Worm (Caenorhabditis elegans) whole organism, late embryonic: ENCODE results near the gene nhr-175.

ENCODE experiments used
- C08G9.2 ChIP-seq: sonication (generic microtip); optimal IDR thresholded peaks from 2 replicates; lab custom pipeline; 2016; ENCODE audit warnings: mild to moderate bottlenecking, missing genetic modification characterization, moderate library complexity, missing compliant biosample characterization
- K02D7.2 ChIP-seq: sonication (generic microtip); optimal IDR thresholded peaks from 2 replicates; lab custom pipeline; 2017; ENCODE audit warnings: mild to moderate bottlenecking, missing genetic modification characterization, missing compliant biosample characterization
- pha-4 ChIP-seq: fragments of 150-350 bp; optimal IDR thresholded peaks from 2 replicates; lab custom pipeline; 2018; ENCODE audit warnings: missing biosample characterization, missing genetic modification reagents, missing genetic modification characterization
- sdc-2 ChIP-seq: sonication (generic microtip); optimal IDR thresholded peaks from 2 replicates; lab custom pipeline; 2016; ENCODE audit warnings: missing genotype, missing genetic modification characterization, missing compliant biosample characterization
- sox-4 ChIP-seq: sonication (generic microtip); optimal IDR thresholded peaks from 2 replicates; lab custom pipeline; 2017; ENCODE audit warnings: mild to moderate bottlenecking, missing genetic modification characterization, inconsistent platforms, missing compliant biosample characterization

ce11 chrV:13879241-13879640 lies 12.8 kb downstream of the nhr-175 start, which contains the start of gene lbp-7:
- TF ChIP-seq sdc-2 (no peak), C08G9.2 (tag; lab: Kevin White, UChicago) (no peak), pha-4 (tag; lab: Kevin White, UChicago) (no peak), K02D7.2 (tag; lab: Kevin White, UChicago) (no peak), sox-4 (tag; lab: Kevin White, UChicago) (no peak)
